ENCODE assay signal across 5 worm cellular contexts in the genomic region with DNA sequence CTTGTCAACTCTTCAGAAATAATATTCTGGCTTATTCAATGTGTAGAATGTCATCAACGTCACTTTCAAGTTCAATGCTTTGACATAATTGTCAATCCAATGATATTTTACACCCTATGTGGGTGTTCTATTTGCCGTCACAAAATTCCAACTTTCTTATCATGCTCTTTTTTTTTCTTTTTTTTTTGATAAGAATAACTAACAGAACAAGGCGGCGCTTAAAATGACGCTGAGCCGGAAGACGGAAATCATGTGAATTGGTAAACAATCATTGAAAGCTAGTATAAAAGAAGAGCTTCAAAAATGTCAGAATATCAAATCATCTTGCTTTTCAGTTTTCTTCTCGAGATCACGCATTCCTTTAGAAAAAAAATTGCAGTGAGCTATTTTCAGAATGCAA.
TF ChIP-seq lines count a peak whose summit lies in the region.

A gene (plus strand): TSS at position 395 of the 400 bp plus-strand sequence.

TF ChIP-seq in whole organism, L1 larva, 84 proteins besides CTCF, POLR2A, EP300 and RAD21:
- TF ChIP-seq hpl-2 (GFP tag; optimal IDR thresholded peaks at IDR 0.05; lab: Kevin White, UChicago), result no peak
- no peak for TF ChIP-seq nhr-71 (tag; optimal IDR thresholded peaks at IDR 0.05; lab: Kevin White, UChicago)
- TF ChIP-seq mab-9 (GFP tag; IDR thresholded peaks at IDR 0.05; lab: Robert Waterston, UW), result no peak
- TF ChIP-seq tlp-1 (tag; optimal IDR thresholded peaks at IDR 0.05; lab: Kevin White, UChicago), result no peak
- no peak for TF ChIP-seq fkh-10 (GFP tag; optimal IDR thresholded peaks at IDR 0.05; lab: Kevin White, UChicago)
- peak; percentile 58 for TF ChIP-seq elt-2 (tag; optimal IDR thresholded peaks at IDR 0.05; lab: Kevin White, UChicago)
- no peak for TF ChIP-seq isw-1 (GFP tag; IDR thresholded peaks at IDR 0.05; lab: Robert Waterston, UW)

TF ChIP-seq in whole organism, L2 larva, 48 proteins besides CTCF, POLR2A, EP300 and RAD21:
- TF ChIP-seq mbf-1 (tag; optimal IDR thresholded peaks at IDR 0.05; lab: Kevin White, UChicago) (no peak), fos-1 (tag; optimal IDR thresholded peaks at IDR 0.05; lab: Kevin White, UChicago) (peak; percentile 71), ceh-16 (tag; optimal IDR thresholded peaks at IDR 0.05; lab: Kevin White, UChicago) (no peak)

TF ChIP-seq in whole organism, L3 larva, 47 proteins besides CTCF, POLR2A, EP300 and RAD21:
- no peak for TF ChIP-seq ztf-4 (tag; optimal IDR thresholded peaks at IDR 0.05; lab: Kevin White, UChicago)
- peak; percentile 8 for TF ChIP-seq pqm-1 (tag; optimal IDR thresholded peaks at IDR 0.05; lab: Kevin White, UChicago)
- TF ChIP-seq elt-2 (tag; optimal IDR thresholded peaks at IDR 0.05; lab: Kevin White, UChicago), result peak; percentile 56

TF ChIP-seq in whole organism, L4 larva, 104 proteins besides CTCF, POLR2A, EP300 and RAD21:
- peak; percentile 68 for TF ChIP-seq pqm-1 (tag; optimal IDR thresholded peaks at IDR 0.05; lab: Kevin White, UChicago)
- no peak for TF ChIP-seq cey-2 (tag; optimal IDR thresholded peaks at IDR 0.05; lab: Kevin White, UChicago; ENCODE audit: borderline replicate concordance, insufficient read depth)
- TF ChIP-seq dve-1 (tag; optimal IDR thresholded peaks at IDR 0.05; lab: Kevin White, UChicago; ENCODE audit: insufficient read depth), result peak; percentile 40

TF ChIP-seq in whole organism, young adult, 124 proteins besides CTCF, POLR2A, EP300 and RAD21:
- TF ChIP-seq akir-1 (GFP tag; optimal IDR thresholded peaks at IDR 0.05; lab: Kevin White, UChicago) (no peak), F57C9.4 (tag; optimal IDR thresholded peaks at IDR 0.05; lab: Kevin White, UChicago) (no peak), rec-8 (tag; optimal IDR thresholded peaks at IDR 0.05; lab: Kevin White, UChicago) (no peak), somi-1 (GFP tag; optimal IDR thresholded peaks at IDR 0.05; lab: Kevin White, UChicago) (no peak), dpff-1 (tag; optimal IDR thresholded peaks at IDR 0.05; lab: Kevin White, UChicago) (no peak), let-526 (GFP tag; IDR thresholded peaks at IDR 0.05; lab: Robert Waterston, UW) (no peak), nhr-80 (tag; optimal IDR thresholded peaks at IDR 0.05; lab: Kevin White, UChicago) (peak; percentile 26)
